Worm (Caenorhabditis elegans) whole organism, L2 larva: Measurements from ENCODE around the gene kvs-4.

Source experiments
- C34F6.9 ChIP-seq: fragments of 150-350 bp; optimal IDR thresholded peaks from 2 replicates; lab custom pipeline; 2014; ENCODE audit warnings: missing biosample characterization, missing genetic modification characterization
- F13H6.1 ChIP-seq: sonication (generic microtip); optimal IDR thresholded peaks from 2 replicates; lab custom pipeline; 2016; ENCODE audit warnings: missing genetic modification characterization, missing compliant biosample characterization
- R02D3.7 ChIP-seq: fragments of 150-350 bp; optimal IDR thresholded peaks from 2 replicates; lab custom pipeline; 2014; ENCODE audit warnings: missing biosample characterization, missing genetic modification characterization
- Y55F3AM.14 ChIP-seq: fragments of 200-800 bp; sonication (Bioruptor generic); optimal IDR thresholded peaks from 2 replicates; lab custom pipeline; 2018; ENCODE audit warnings: mild to moderate bottlenecking, missing genetic modification characterization, missing compliant biosample characterization
- ZK546.5 ChIP-seq: sonication (generic microtip); optimal IDR thresholded peaks from 2 replicates; lab custom pipeline; 2017; ENCODE audit warnings: missing biosample characterization, missing genetic modification characterization
- aly-2 ChIP-seq: fragments of 150-350 bp; optimal IDR thresholded peaks from 2 replicates; lab custom pipeline; 2014; ENCODE audit warnings: missing biosample characterization, missing genetic modification characterization
- ama-1 ChIP-seq: fragments of 150-350 bp; optimal IDR thresholded peaks from 2 replicates; lab custom pipeline; 2018; ENCODE audit warnings: inconsistent platforms
- blmp-1 ChIP-seq: sonication (generic microtip); optimal IDR thresholded peaks from 2 replicates; lab custom pipeline; 2017; ENCODE audit warnings: missing genetic modification characterization, mild to moderate bottlenecking, missing compliant biosample characterization, antibody characterized with exemption, moderate library complexity; ENCODE audit not compliant: insufficient read depth
- ceh-82 ChIP-seq: fragments of 150-350 bp; optimal IDR thresholded peaks from 2 replicates; lab custom pipeline; 2014; ENCODE audit warnings: missing biosample characterization, missing genetic modification characterization
- dmd-4 ChIP-seq: sonication (generic microtip); optimal IDR thresholded peaks from 2 replicates; lab custom pipeline; 2017; ENCODE audit warnings: missing biosample characterization, missing genetic modification characterization
- egl-27 ChIP-seq: sonication (generic microtip); optimal IDR thresholded peaks from 3 replicates; lab custom pipeline; 2017; ENCODE audit warnings: missing biosample characterization, missing genetic modification reagents, missing genetic modification characterization
- elt-1 ChIP-seq: fragments of 150-350 bp; optimal IDR thresholded peaks from 2 replicates; lab custom pipeline; 2014; ENCODE audit warnings: missing biosample characterization, missing genetic modification characterization
- elt-3 ChIP-seq: sonication (generic microtip); optimal IDR thresholded peaks from 2 replicates; lab custom pipeline; 2017; ENCODE audit warnings: missing biosample characterization, missing genetic modification characterization
- fos-1 ChIP-seq: fragments of 150-350 bp; optimal IDR thresholded peaks from 2 replicates; lab custom pipeline; 2014; ENCODE audit warnings: missing biosample characterization, missing genetic modification characterization
- gmeb-1 ChIP-seq: fragments of 150-350 bp; optimal IDR thresholded peaks from 2 replicates; lab custom pipeline; 2014; ENCODE audit warnings: missing biosample characterization, missing genetic modification characterization
- lin-11 ChIP-seq: fragments of 150-350 bp; sonication (generic microtip); optimal IDR thresholded peaks from 2 replicates; lab custom pipeline; 2014; ENCODE audit warnings: missing biosample characterization, missing genetic modification characterization, inconsistent platforms, mixed read lengths
- lin-13 ChIP-seq: fragments of 150-350 bp; optimal IDR thresholded peaks from 2 replicates; lab custom pipeline; 2014; ENCODE audit warnings: missing biosample characterization, missing genetic modification reagents, missing genetic modification characterization
- lin-39 ChIP-seq: fragments of 150-350 bp; optimal IDR thresholded peaks from 2 replicates; lab custom pipeline; 2014; ENCODE audit warnings: missing biosample characterization, missing genetic modification reagents, missing genetic modification characterization
- lsy-2 ChIP-seq, 2 experiments: fragments of 150-350 bp in 1 of 2; sonication (generic microtip) in 1 of 2; optimal IDR thresholded peaks; 2 replicates each; lab custom pipeline; 2014 to 2017; ENCODE audit warnings: missing biosample characterization in 2 of 2, missing genetic modification characterization in 2 of 2
- mab-5 ChIP-seq: fragments of 150-350 bp; optimal IDR thresholded peaks from 2 replicates; lab custom pipeline; 2014; ENCODE audit warnings: missing biosample characterization, missing genetic modification characterization
- mbf-1 ChIP-seq: sonication (generic microtip); optimal IDR thresholded peaks from 2 replicates; lab custom pipeline; 2017; ENCODE audit warnings: missing biosample characterization, missing genetic modification characterization
- mdl-1 ChIP-seq, 2 experiments: fragments of 150-350 bp in 1 of 2; sonication (generic microtip) in 1 of 2; optimal IDR thresholded peaks; 2 replicates each; lab custom pipeline; 2017; ENCODE audit warnings: missing biosample characterization in 2 of 2, missing genetic modification characterization in 2 of 2
- nhr-10 ChIP-seq: sonication (generic microtip); optimal IDR thresholded peaks from 2 replicates; lab custom pipeline; 2017; ENCODE audit warnings: missing biosample characterization, missing genetic modification characterization
- nhr-11 ChIP-seq: fragments of 150-350 bp; optimal IDR thresholded peaks from 2 replicates; lab custom pipeline; 2014; ENCODE audit warnings: missing biosample characterization, missing genetic modification characterization
- nhr-12 ChIP-seq: fragments of 150-350 bp; optimal IDR thresholded peaks from 2 replicates; lab custom pipeline; 2014; ENCODE audit warnings: missing biosample characterization, missing genetic modification characterization
- nhr-129 ChIP-seq: fragments of 150-350 bp; optimal IDR thresholded peaks from 2 replicates; lab custom pipeline; 2014; ENCODE audit warnings: missing biosample characterization, missing genetic modification characterization
- nhr-23 ChIP-seq: fragments of 150-350 bp; optimal IDR thresholded peaks from 2 replicates; lab custom pipeline; 2014; ENCODE audit warnings: missing biosample characterization, missing genetic modification reagents, missing genetic modification characterization
- nhr-237 ChIP-seq: fragments of 150-350 bp; optimal IDR thresholded peaks from 2 replicates; lab custom pipeline; 2014; ENCODE audit warnings: missing biosample characterization, missing genetic modification characterization
- nhr-25 ChIP-seq: fragments of 150-350 bp; sonication (generic microtip); optimal IDR thresholded peaks from 3 replicates; lab custom pipeline; 2014; ENCODE audit warnings: missing biosample characterization, missing genetic modification characterization
- nhr-6 ChIP-seq: fragments of 150-350 bp; optimal IDR thresholded peaks from 2 replicates; lab custom pipeline; 2014; ENCODE audit warnings: missing biosample characterization, missing genetic modification characterization
- nhr-77 ChIP-seq: fragments of 150-350 bp; optimal IDR thresholded peaks from 2 replicates; lab custom pipeline; 2014; ENCODE audit warnings: missing biosample characterization, missing genetic modification characterization
- peb-1 ChIP-seq: fragments of 150-350 bp; optimal IDR thresholded peaks from 2 replicates; lab custom pipeline; 2014; ENCODE audit warnings: missing biosample characterization, missing genetic modification characterization
- sem-4 ChIP-seq: fragments of 150-350 bp; optimal IDR thresholded peaks from 2 replicates; lab custom pipeline; 2014; ENCODE audit warnings: missing biosample characterization, missing genetic modification reagents, missing genetic modification characterization
- skn-1 ChIP-seq: sonication (generic microtip); optimal IDR thresholded peaks from 2 replicates; lab custom pipeline; 2017; ENCODE audit warnings: missing biosample characterization, missing genetic modification characterization
- sma-9 ChIP-seq, 2 experiments: fragments of 150-350 bp in 1 of 2; sonication (generic microtip) in 1 of 2; optimal IDR thresholded peaks; 2 replicates each; lab custom pipeline; 2014 to 2016; ENCODE audit warnings: missing genetic modification characterization in 2 of 2, mild to moderate bottlenecking in 1 of 2, missing biosample characterization in 1 of 2, missing compliant biosample characterization in 1 of 2, missing genetic modification reagents in 1 of 2, moderate library complexity in 1 of 2
- snpc-4 ChIP-seq: fragments of 150-350 bp; optimal IDR thresholded peaks from 2 replicates; lab custom pipeline; 2014; ENCODE audit warnings: missing biosample characterization, missing genetic modification characterization
- unc-39 ChIP-seq: fragments of 150-350 bp; optimal IDR thresholded peaks from 2 replicates; lab custom pipeline; 2014; ENCODE audit warnings: missing biosample characterization, missing genetic modification characterization
- unc-55 ChIP-seq: fragments of 150-350 bp; sonication (generic microtip); optimal IDR thresholded peaks from 3 replicates; lab custom pipeline; 2014; ENCODE audit warnings: missing biosample characterization, missing genetic modification reagents, missing genetic modification characterization
- unc-62 ChIP-seq: fragments of 150-350 bp; optimal IDR thresholded peaks from 2 replicates; lab custom pipeline; 2014; ENCODE audit warnings: missing biosample characterization, missing genetic modification reagents, missing genetic modification characterization
- zag-1 ChIP-seq: fragments of 150-350 bp; optimal IDR thresholded peaks from 2 replicates; lab custom pipeline; 2014; ENCODE audit warnings: missing biosample characterization, missing genetic modification characterization
- ztf-1 ChIP-seq: fragments of 200-800 bp; sonication (Bioruptor generic); conservative IDR thresholded peaks from 2 replicates; pipeline ENCODE4 v1.3.6; 2022; ENCODE audit warnings: missing genetic modification characterization, missing compliant biosample characterization
- ztf-4 ChIP-seq: fragments of 150-350 bp; optimal IDR thresholded peaks from 2 replicates; lab custom pipeline; 2014; ENCODE audit warnings: missing biosample characterization, missing genetic modification characterization

The kvs-4 gene

DNA sequence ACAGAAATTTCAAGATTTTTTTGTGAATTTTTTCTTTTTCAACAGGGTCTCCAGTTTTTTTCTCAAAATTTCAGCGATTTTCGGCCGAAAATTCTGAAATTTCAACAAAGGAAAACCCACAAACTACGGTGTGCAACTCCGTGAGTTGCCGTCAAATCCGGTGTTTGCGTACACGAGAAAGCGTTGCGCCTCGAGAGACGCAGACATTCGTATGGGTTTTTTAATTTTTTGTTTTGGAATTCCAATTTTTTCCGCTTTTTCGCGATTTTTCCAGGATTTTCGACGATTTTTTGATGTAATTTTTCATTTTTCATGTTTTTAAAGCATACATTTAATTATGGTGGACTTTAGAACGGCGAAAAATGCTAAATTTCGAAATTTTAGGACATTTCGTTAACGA is 23.8 kb downstream of the kvs-4 start (continued):
- TF ChIP-seq egl-27 (tag; lab: Kevin White, UChicago) (peak; percentile 63), ceh-82 (tag; lab: Kevin White, UChicago) (no peak), sma-9 (GFP tag; optimal IDR thresholded peaks at IDR 0.05; lab: Kevin White, UChicago) (no peak), sma-9 (tag; optimal IDR thresholded peaks at IDR 0.05; lab: Kevin White, UChicago) (no peak), nhr-12 (tag; lab: Kevin White, UChicago) (peak; percentile 45), F13H6.1 (tag; lab: Kevin White, UChicago) (peak; percentile 60), snpc-4 (peak; percentile 46), Y55F3AM.14 (GFP tag; lab: Kevin White, UChicago) (no peak)

DNA sequence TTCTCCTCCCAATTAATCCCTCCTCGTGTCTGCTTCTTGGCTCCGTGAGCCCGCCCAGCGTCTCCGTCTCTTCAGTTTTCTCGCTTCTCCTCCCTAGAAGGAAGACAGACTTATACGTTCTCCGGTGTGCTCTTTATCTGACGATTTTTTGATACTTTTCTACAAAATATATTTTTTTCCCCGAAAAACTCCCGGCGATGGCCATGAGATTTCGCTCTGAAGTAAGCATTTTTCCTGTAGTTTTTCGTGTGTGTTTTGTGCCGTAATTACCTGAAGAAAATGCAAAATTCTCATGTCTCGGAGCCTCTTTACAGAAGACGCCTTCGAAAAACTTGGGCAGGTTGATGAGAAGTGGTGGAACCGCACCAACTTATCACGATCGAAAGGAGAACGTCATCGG is 24.3 kb downstream of the kvs-4 start, which contains the start of gene spat-2:
TSS of gene spat-2 (plus strand) at position 301 of the 400 bp plus-strand sequence.
- TF ChIP-seq blmp-1 (tag; lab: Kevin White, UChicago) (no peak), sem-4 (tag; lab: Kevin White, UChicago) (no peak), snpc-4 (no peak), ztf-1 (GFP tag; lab: Robert Waterston, UW) (no peak)

DNA sequence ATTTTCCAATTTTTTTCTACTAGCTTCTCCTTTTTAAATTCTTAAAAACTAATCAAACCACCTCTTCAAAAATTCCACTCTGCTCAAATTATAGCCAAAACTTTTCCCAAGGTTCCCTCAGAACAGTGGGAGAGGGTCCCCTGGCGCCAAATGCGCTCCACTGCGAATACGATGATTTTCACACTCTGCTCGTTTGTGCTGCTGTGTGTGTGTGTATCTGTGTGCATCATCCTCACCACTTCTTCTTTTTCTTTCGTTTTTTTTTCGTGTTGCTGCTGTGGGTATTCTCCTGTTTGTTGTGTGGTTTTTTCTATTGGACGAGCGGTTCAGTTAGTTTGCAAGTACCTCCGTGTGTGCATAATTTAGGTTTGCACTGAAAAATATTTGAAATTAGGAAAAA is 26.9 kb downstream of the kvs-4 start:
- peak; percentile 73 for TF ChIP-seq C34F6.9 (tag; lab: Kevin White, UChicago)
- TF ChIP-seq lsy-2 (tag; optimal IDR thresholded peaks at IDR 0.05; lab: Kevin White, UChicago), result peak in 1 of 2 experiments; percentile 63
- peak; percentile 5 for TF ChIP-seq fos-1 (tag; lab: Kevin White, UChicago)
- TF ChIP-seq R02D3.7 (tag; lab: Kevin White, UChicago), result no peak
- peak; percentile 91 for TF ChIP-seq unc-55 (GFP tag; lab: Kevin White, UChicago)
- no peak for TF ChIP-seq ama-1 (lab: Kevin White, UChicago)
- TF ChIP-seq nhr-129 (tag; lab: Kevin White, UChicago), result peak; percentile 68
- TF ChIP-seq zag-1 (tag; lab: Kevin White, UChicago), result peak; percentile 23

DNA sequence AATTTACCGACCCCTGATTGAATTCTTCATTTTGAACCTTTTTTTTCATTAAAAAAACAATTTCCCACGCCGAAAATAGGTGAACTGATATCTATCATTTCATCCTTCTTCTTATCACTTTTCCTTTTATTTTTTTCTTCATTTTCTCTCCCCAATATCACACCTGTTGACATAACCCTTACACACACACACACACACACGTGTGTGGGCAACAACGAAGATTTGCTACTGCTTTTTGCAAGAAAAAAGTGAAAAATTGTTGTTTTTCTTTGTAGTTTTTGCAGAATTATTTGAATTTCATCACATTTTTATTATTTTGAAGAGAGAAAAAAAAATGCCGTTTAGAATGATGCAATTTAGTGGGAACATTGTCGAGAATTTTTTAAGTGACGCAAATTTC is 28.2 kb downstream of the kvs-4 start:
- TF ChIP-seq mbf-1 (tag; lab: Kevin White, UChicago) (no peak), unc-55 (GFP tag; lab: Kevin White, UChicago) (no peak), fos-1 (tag; lab: Kevin White, UChicago) (peak; percentile 28), lsy-2 (tag; optimal IDR thresholded peaks at IDR 0.05; lab: Kevin White, UChicago) (peak in 1 of 2 experiments; percentile 6), ZK546.5 (tag; lab: Kevin White, UChicago) (no peak), lin-13 (no peak), nhr-129 (tag; lab: Kevin White, UChicago) (peak; percentile 12), nhr-77 (tag; lab: Kevin White, UChicago) (no peak), lin-11 (tag; lab: Kevin White, UChicago) (no peak), mab-5 (tag; lab: Kevin White, UChicago) (no peak), gmeb-1 (tag; lab: Kevin White, UChicago) (no peak), unc-62 (GFP tag; lab: Kevin White, UChicago) (no peak), blmp-1 (tag; lab: Kevin White, UChicago) (peak; percentile 2), Y55F3AM.14 (GFP tag; lab: Kevin White, UChicago) (no peak), elt-1 (tag; lab: Kevin White, UChicago) (no peak), mdl-1 (tag; optimal IDR thresholded peaks at IDR 0.05; lab: Kevin White, UChicago) (no peak), nhr-6 (no peak), C34F6.9 (tag; lab: Kevin White, UChicago) (no peak), R02D3.7 (tag; lab: Kevin White, UChicago) (no peak), F13H6.1 (tag; lab: Kevin White, UChicago) (no peak), ceh-82 (tag; lab: Kevin White, UChicago) (no peak), nhr-25 (tag; lab: Kevin White, UChicago) (no peak), ztf-4 (tag; lab: Kevin White, UChicago) (no peak), dmd-4 (tag; lab: Kevin White, UChicago) (no peak), lin-39 (no peak), nhr-10 (tag; lab: Kevin White, UChicago) (no peak), nhr-23 (tag; lab: Kevin White, UChicago) (no peak), nhr-11 (tag; lab: Kevin White, UChicago) (no peak), egl-27 (tag; lab: Kevin White, UChicago) (no peak), peb-1 (tag; lab: Kevin White, UChicago) (no peak), unc-39 (tag; lab: Kevin White, UChicago) (no peak), elt-3 (tag; lab: Kevin White, UChicago) (no peak), aly-2 (no peak), skn-1 (tag; lab: Kevin White, UChicago) (no peak), nhr-237 (tag; lab: Kevin White, UChicago) (no peak)
